Fruit fly (Drosophila melanogaster) whole organism, embryonic: ENCODE data around the gene CG9932.

Source experiments
- CG12744 ChIP-seq: fragments of 200-800 bp; sonication (Bioruptor generic); optimal IDR thresholded peaks from 2 replicates; lab custom pipeline; 2016; ENCODE audit warnings: missing biosample characterization, missing genetic modification characterization
- CG12769 ChIP-seq: fragments of 200-800 bp; sonication (Bioruptor generic); optimal IDR thresholded peaks from 2 replicates; lab custom pipeline; 2019; ENCODE audit warnings: missing biosample characterization, mild to moderate bottlenecking, missing genetic modification characterization, moderate library complexity
- CG13775 ChIP-seq: fragments of 200-800 bp; sonication (Bioruptor generic); optimal IDR thresholded peaks from 3 replicates; lab custom pipeline; 2017; ENCODE audit warnings: missing biosample characterization, mild to moderate bottlenecking, missing genetic modification characterization
- CG17186 ChIP-seq: fragments of 200-800 bp; sonication (Bioruptor generic); optimal IDR thresholded peaks from 3 replicates; lab custom pipeline; 2017; ENCODE audit warnings: missing biosample characterization, missing genetic modification reagents, missing genetic modification characterization
- CG2678 ChIP-seq: fragments of 200-800 bp; sonication (Bioruptor generic); optimal IDR thresholded peaks from 3 replicates; lab custom pipeline; 2019; ENCODE audit warnings: missing biosample characterization, mild to moderate bottlenecking, missing genetic modification characterization, moderate library complexity
- CG30020 ChIP-seq: fragments of 200-800 bp; optimal IDR thresholded peaks from 2 replicates; lab custom pipeline; 2019; ENCODE audit warnings: missing biosample characterization, mild to moderate bottlenecking, missing genetic modification characterization, moderate library complexity
- CG31365 ChIP-seq: fragments of 200-800 bp; sonication (Bioruptor generic); optimal IDR thresholded peaks from 2 replicates; lab custom pipeline; 2018; ENCODE audit warnings: missing biosample characterization, mild to moderate bottlenecking, missing genetic modification characterization
- CG3995 ChIP-seq: fragments of 200-800 bp; sonication (Bioruptor generic); optimal IDR thresholded peaks from 3 replicates; lab custom pipeline; 2016; ENCODE audit warnings: missing biosample characterization, missing genetic modification characterization
- CG4360 ChIP-seq: fragments of 200-800 bp; sonication (Bioruptor generic); IDR thresholded peaks from 2 replicates; pipeline ENCODE4 v1.3.6; 2022; ENCODE audit warnings: missing biosample characterization, missing genetic modification characterization
- CG8388 ChIP-seq: fragments of 200-800 bp; sonication (Bioruptor generic); optimal IDR thresholded peaks from 2 replicates; lab custom pipeline; 2019; ENCODE audit warnings: missing biosample characterization, mild to moderate bottlenecking, missing genetic modification characterization, moderate library complexity
- CG9215 ChIP-seq: fragments of 200-800 bp; sonication (Bioruptor generic); IDR thresholded peaks from 2 replicates; pipeline ENCODE4 v1.3.6; 2022; ENCODE audit warnings: missing biosample characterization, missing genetic modification characterization
- CG9932 ChIP-seq: fragments of 200-800 bp; sonication (Bioruptor generic); IDR thresholded peaks from 2 replicates; pipeline ENCODE4 v1.3.6; 2022; ENCODE audit warnings: missing biosample characterization, missing genetic modification characterization
- CTCF ChIP-seq: fragments of 200-800 bp; sonication (Bioruptor generic); optimal IDR thresholded peaks from 2 replicates; lab custom pipeline; 2017; ENCODE audit warnings: missing biosample characterization, mild to moderate bottlenecking, missing genetic modification characterization, moderate library complexity
- Deaf1 ChIP-seq: fragments of 200-800 bp; optimal IDR thresholded peaks from 3 replicates; lab custom pipeline; 2019; ENCODE audit warnings: missing biosample characterization, mild to moderate bottlenecking, missing genetic modification characterization, moderate library complexity
- Dek ChIP-seq: fragments of 200-800 bp; sonication (Bioruptor generic); optimal IDR thresholded peaks from 3 replicates; lab custom pipeline; 2019; ENCODE audit warnings: missing biosample characterization, mild to moderate bottlenecking, missing genetic modification characterization, moderate library complexity
- Dfd ChIP-seq, 2 experiments: fragments of >200 bp; optimal IDR thresholded peaks; 2 replicates each; lab custom pipeline; 2017; ENCODE audit warnings: missing biosample characterization in 2 of 2, missing genetic modification characterization in 2 of 2
- Dref ChIP-seq: fragments of 200-800 bp; sonication (Bioruptor generic); IDR thresholded peaks from 2 replicates; pipeline ENCODE4 v1.3.6; 2022; ENCODE audit warnings: missing biosample characterization, missing genetic modification characterization
- ERR ChIP-seq: fragments of 200-800 bp; sonication (Bioruptor generic); optimal IDR thresholded peaks from 2 replicates; lab custom pipeline; 2016; ENCODE audit warnings: missing biosample characterization, missing genetic modification characterization
- Eip74EF ChIP-seq, 2 experiments: fragments of 200-800 bp in 1 of 2; fragments of >200 bp in 1 of 2; sonication (Bioruptor generic) in 1 of 2; optimal IDR thresholded peaks; 2 replicates each; lab custom pipeline; 2017 to 2019; ENCODE audit warnings: missing biosample characterization in 2 of 2, missing genetic modification characterization in 2 of 2, mild to moderate bottlenecking in 1 of 2, moderate library complexity in 1 of 2
- GATAe ChIP-seq: fragments of 200-800 bp; sonication (Bioruptor generic); conservative IDR thresholded peaks from 2 replicates; pipeline ENCODE4 v1.3.6; 2022; ENCODE audit warnings: missing biosample characterization, missing genetic modification characterization
- Gsc ChIP-seq: fragments of 200-800 bp; sonication (Bioruptor generic); IDR thresholded peaks from 2 replicates; pipeline ENCODE4 v1.3.6; 2022; ENCODE audit warnings: missing biosample characterization, missing genetic modification characterization
- HLH4C ChIP-seq: fragments of 200-800 bp; sonication (Bioruptor generic); IDR thresholded peaks from 3 replicates; pipeline ENCODE4 v1.3.6; 2022; ENCODE audit warnings: missing biosample characterization, missing genetic modification characterization; ENCODE audit not compliant: partially characterized antibody
- Kr ChIP-seq: fragments of 200-800 bp; sonication (Bioruptor generic); optimal IDR thresholded peaks from 2 replicates; lab custom pipeline; 2017; ENCODE audit warnings: missing biosample characterization, mild to moderate bottlenecking, missing genetic modification characterization
- MTF-1 ChIP-seq: fragments of 200-800 bp; sonication (Bioruptor generic); optimal IDR thresholded peaks from 2 replicates; lab custom pipeline; 2018; ENCODE audit warnings: missing biosample characterization, mild to moderate bottlenecking, missing genetic modification characterization, borderline replicate concordance
- NC2α ChIP-seq: fragments of 200-800 bp; sonication (Bioruptor generic); optimal IDR thresholded peaks from 2 replicates; lab custom pipeline; 2016; ENCODE audit warnings: missing biosample characterization, missing genetic modification characterization
- Neu2 ChIP-seq: fragments of 200-800 bp; sonication (Bioruptor generic); optimal IDR thresholded peaks from 3 replicates; lab custom pipeline; 2016; ENCODE audit warnings: missing biosample characterization, missing genetic modification characterization, borderline replicate concordance
- Pdp1 ChIP-seq, 2 experiments: fragments of 200-800 bp; sonication (Bioruptor generic); optimal IDR thresholded peaks; 3 replicates each; lab custom pipeline; 2016; ENCODE audit warnings: missing biosample characterization in 2 of 2, missing genetic modification characterization in 2 of 2, mild to moderate bottlenecking in 1 of 2, moderate library complexity in 1 of 2
- Trl ChIP-seq, 3 experiments: fragments of >200 bp in 2 of 3; fragments of 200-800 bp in 1 of 3; sonication (Bioruptor generic) in 1 of 3; optimal IDR thresholded peaks; 2 replicates in 1 of 3; 3 replicates in 2 of 3; lab custom pipeline; 2016 to 2017; ENCODE audit warnings: missing biosample characterization in 1 of 3, missing genetic modification characterization in 1 of 3
- Usf ChIP-seq: fragments of 200-800 bp; sonication (Bioruptor generic); optimal IDR thresholded peaks from 2 replicates; lab custom pipeline; 2017; ENCODE audit warnings: missing genotype, missing biosample characterization, missing genetic modification characterization
- al ChIP-seq: fragments of 200-800 bp; sonication (Bioruptor generic); IDR thresholded peaks from 2 replicates; pipeline ENCODE4 v1.3.6; 2022; ENCODE audit warnings: missing biosample characterization, missing genetic modification characterization
- bbx ChIP-seq: fragments of 200-800 bp; sonication (Bioruptor generic); IDR thresholded peaks from 2 replicates; pipeline ENCODE4 v1.3.6; 2022; ENCODE audit warnings: missing biosample characterization, missing genetic modification characterization; ENCODE audit not compliant: partially characterized antibody
- bcd ChIP-seq: fragments of 200-800 bp; sonication (Bioruptor generic); optimal IDR thresholded peaks from 2 replicates; lab custom pipeline; 2017; ENCODE audit warnings: missing biosample characterization, mild to moderate bottlenecking, missing genetic modification characterization
- bsh ChIP-seq, 2 experiments: fragments of 200-800 bp; sonication (Bioruptor generic); optimal IDR thresholded peaks; 2 replicates each; lab custom pipeline; 2017 to 2018; ENCODE audit warnings: mild to moderate bottlenecking in 2 of 2, missing biosample characterization in 2 of 2, missing genetic modification characterization in 2 of 2, moderate library complexity in 1 of 2
- cg ChIP-seq: fragments of 200-800 bp; sonication (Bioruptor generic); optimal IDR thresholded peaks from 3 replicates; lab custom pipeline; 2019; ENCODE audit warnings: missing biosample characterization, mild to moderate bottlenecking, missing genetic modification characterization, moderate library complexity
- en ChIP-seq: fragments of 200-800 bp; sonication (Bioruptor generic); optimal IDR thresholded peaks from 2 replicates; lab custom pipeline; 2016; ENCODE audit warnings: missing biosample characterization, missing genetic modification characterization
- eyg ChIP-seq: fragments of 200-800 bp; sonication (Bioruptor generic); optimal IDR thresholded peaks from 3 replicates; lab custom pipeline; 2016; ENCODE audit warnings: missing biosample characterization, missing genetic modification characterization
- gem ChIP-seq: fragments of 200-800 bp; sonication (Bioruptor generic); optimal IDR thresholded peaks from 2 replicates; lab custom pipeline; 2019; ENCODE audit warnings: missing biosample characterization, mild to moderate bottlenecking, missing genetic modification characterization, moderate library complexity
- gsb-n ChIP-seq: fragments of 200-800 bp; sonication (Bioruptor generic); optimal IDR thresholded peaks from 3 replicates; lab custom pipeline; 2018; ENCODE audit warnings: missing biosample characterization, mild to moderate bottlenecking, missing genetic modification characterization
- mirr ChIP-seq: fragments of 200-800 bp; sonication (Bioruptor generic); optimal IDR thresholded peaks from 3 replicates; lab custom pipeline; 2018; ENCODE audit warnings: missing biosample characterization, mild to moderate bottlenecking, missing genetic modification characterization
- nmo ChIP-seq: fragments of 200-800 bp; sonication (Bioruptor generic); optimal IDR thresholded peaks from 2 replicates; lab custom pipeline; 2018; ENCODE audit warnings: missing biosample characterization, mild to moderate bottlenecking, missing genetic modification characterization, moderate library complexity
- nom ChIP-seq: fragments of 200-800 bp; sonication (Bioruptor generic); optimal IDR thresholded peaks from 2 replicates; lab custom pipeline; 2017; ENCODE audit warnings: missing biosample characterization, missing genetic modification characterization, mild to moderate bottlenecking, moderate library complexity, missing genetic modification reagents
- org-1 ChIP-seq: fragments of 200-800 bp; sonication (Bioruptor generic); optimal IDR thresholded peaks from 2 replicates; lab custom pipeline; 2017; ENCODE audit warnings: missing biosample characterization, missing genetic modification characterization
- pita ChIP-seq: fragments of 200-800 bp; sonication (Bioruptor generic); optimal IDR thresholded peaks from 2 replicates; lab custom pipeline; 2017; ENCODE audit warnings: missing biosample characterization, mild to moderate bottlenecking, missing genetic modification characterization
- sd ChIP-seq: fragments of 200-800 bp; sonication (Bioruptor generic); optimal IDR thresholded peaks from 3 replicates; lab custom pipeline; 2018; ENCODE audit warnings: missing biosample characterization, mild to moderate bottlenecking, missing genetic modification characterization, moderate library complexity
- sob ChIP-seq: fragments of 200-800 bp; sonication (Bioruptor generic); IDR thresholded peaks from 2 replicates; pipeline ENCODE4 v1.3.6; 2022; ENCODE audit warnings: missing biosample characterization, missing genetic modification characterization
- sug ChIP-seq: fragments of 200-800 bp; optimal IDR thresholded peaks from 2 replicates; lab custom pipeline; 2019; ENCODE audit warnings: missing biosample characterization, mild to moderate bottlenecking, missing genetic modification characterization, moderate library complexity
- tup ChIP-seq: fragments of 200-800 bp; sonication (Bioruptor generic); optimal IDR thresholded peaks from 2 replicates; lab custom pipeline; 2016; ENCODE audit warnings: missing biosample characterization, mild to moderate bottlenecking, missing genetic modification characterization, moderate library complexity
- twi ChIP-seq: fragments of 200-800 bp; optimal IDR thresholded peaks from 2 replicates; lab custom pipeline; 2019; ENCODE audit warnings: missing biosample characterization, mild to moderate bottlenecking, missing genetic modification characterization, moderate library complexity
- unpg ChIP-seq: fragments of 200-800 bp; sonication (Bioruptor generic); optimal IDR thresholded peaks from 3 replicates; lab custom pipeline; 2018; ENCODE audit warnings: missing biosample characterization, mild to moderate bottlenecking, missing genetic modification characterization, moderate library complexity
- zfh2 ChIP-seq: fragments of 200-800 bp; sonication (Bioruptor generic); optimal IDR thresholded peaks from 2 replicates; lab custom pipeline; 2016; ENCODE audit warnings: missing biosample characterization, missing genetic modification characterization

The CG9932 gene

DNA sequence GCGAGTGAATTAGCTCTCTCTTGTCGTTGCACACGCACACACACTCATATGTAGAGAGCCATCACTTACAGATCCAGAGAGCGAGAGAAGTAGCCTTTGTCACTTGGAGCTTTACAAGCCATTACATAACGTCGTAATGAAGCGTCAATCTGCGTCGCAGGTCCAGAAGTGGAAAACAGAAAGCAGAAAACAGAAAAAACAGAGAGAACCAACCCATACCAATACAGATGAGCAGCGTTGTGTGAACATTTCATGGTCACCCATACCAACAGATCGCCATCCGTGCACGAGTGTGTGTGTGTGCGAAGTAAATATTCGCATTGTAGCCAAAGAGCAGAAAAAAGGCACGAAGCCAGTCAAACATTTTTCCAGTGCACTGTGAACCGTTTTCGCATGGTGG lies 38.4 kb upstream of the CG9932 start:
- TF ChIP-seq CG3995 (GFP tag; lab: Kevin White, UChicago) (no peak), Pdp1 (GFP tag; optimal IDR thresholded peaks at IDR 0.05; lab: Kevin White, UChicago) (peak in 1 of 2 experiments; percentile 93), sob (0 out of 2 replicates have a peak, but pooled peaks have one; percentile 9), CG8388 (GFP tag; lab: Kevin White, UChicago) (no peak), CG4360 (GFP tag; lab: Robert Waterston, UW) (no peak), twi (tag; lab: Kevin White, UChicago) (no peak), gem (tag; lab: Kevin White, UChicago) (no peak), Deaf1 (tag; lab: Kevin White, UChicago) (peak; percentile 11), gsb-n (tag; lab: Kevin White, UChicago) (no peak), Dref (GFP tag; lab: Robert Waterston, UW) (no peak), CG2678 (no peak), bsh (GFP tag; optimal IDR thresholded peaks at IDR 0.05; lab: Kevin White, UChicago) (peak in 1 of 2 experiments; percentile 40), CG13775 (GFP tag; lab: Kevin White, UChicago) (no peak), zfh2 (no peak), HLH4C (GFP tag; lab: Robert Waterston, UW) (no peak), CG17186 (GFP tag; lab: Kevin White, UChicago) (no peak), nmo (no peak), Kr (GFP tag; lab: Kevin White, UChicago) (no peak), nom (peak; percentile 73), unpg (GFP tag; lab: Kevin White, UChicago) (no peak), bbx (GFP tag; lab: Robert Waterston, UW) (no peak), ERR (GFP tag; lab: Kevin White, UChicago) (no peak), Dek (tag; lab: Kevin White, UChicago) (no peak), MTF-1 (GFP tag; lab: Kevin White, UChicago) (no peak), CTCF (no peak), Trl (optimal IDR thresholded peaks at IDR 0.05; lab: Kevin White, UChicago) (peak; percentile 43 to 65), Trl (GFP tag; optimal IDR thresholded peaks at IDR 0.05; lab: Kevin White, UChicago) (no peak), CG30020 (tag; lab: Kevin White, UChicago) (no peak), tup (GFP tag; lab: Kevin White, UChicago) (no peak), bcd (GFP tag; lab: Kevin White, UChicago) (no peak), CG31365 (tag; lab: Kevin White, UChicago) (no peak), NC2α (GFP tag; lab: Kevin White, UChicago) (no peak), sug (tag; lab: Kevin White, UChicago) (peak; percentile 10), eyg (GFP tag; lab: Kevin White, UChicago) (no peak), Gsc (GFP tag; lab: Robert Waterston, UW) (no peak), CG9215 (GFP tag; lab: Robert Waterston, UW) (no peak), sd (tag; lab: Kevin White, UChicago) (no peak), Dfd (GFP tag; optimal IDR thresholded peaks at IDR 0.05; lab: Kevin White, UChicago) (no peak), Eip74EF (GFP tag; optimal IDR thresholded peaks at IDR 0.05; lab: Kevin White, UChicago) (no peak), cg (GFP tag; lab: Kevin White, UChicago) (peak; percentile 56), al (GFP tag; lab: Robert Waterston, UW) (no peak), CG9932 (GFP tag; lab: Robert Waterston, UW) (no peak), en (GFP tag; lab: Kevin White, UChicago) (no peak), Neu2 (GFP tag; lab: Kevin White, UChicago) (no peak), org-1 (GFP tag; lab: Kevin White, UChicago) (no peak), CG12769 (tag; lab: Kevin White, UChicago) (peak; percentile 60), pita (no peak), GATAe (GFP tag; lab: Robert Waterston, UW) (no peak), mirr (GFP tag; lab: Kevin White, UChicago) (peak; percentile 7), Usf (GFP tag; lab: Kevin White, UChicago) (no peak), CG12744 (GFP tag; lab: Kevin White, UChicago) (no peak)
